Worm (Caenorhabditis elegans) whole organism, young adult: ENCODE data around the gene sdz-8.

Experiments used
- B0019.2 ChIP-seq: fragments of 200-800 bp; sonication (Bioruptor generic); conservative IDR thresholded peaks from 2 replicates; pipeline ENCODE4 v1.3.6; 2022; ENCODE audit warnings: missing genetic modification reagents, missing genetic modification characterization, missing compliant biosample characterization
- B0261.1 ChIP-seq: sonication (generic microtip); optimal IDR thresholded peaks from 2 replicates; lab custom pipeline; 2016; ENCODE audit warnings: mild to moderate bottlenecking, missing genetic modification characterization, moderate library complexity, missing compliant biosample characterization
- C06A6.2 ChIP-seq: fragments of 200-800 bp; sonication (Bioruptor generic); conservative IDR thresholded peaks from 2 replicates; pipeline ENCODE4 v1.3.6; 2022; ENCODE audit warnings: missing genetic modification characterization, missing compliant biosample characterization
- D2030.7 ChIP-seq: fragments of 200-800 bp; sonication (Bioruptor generic); IDR thresholded peaks from 2 replicates; pipeline ENCODE4 v1.3.6; 2022; ENCODE audit warnings: missing genetic modification reagents, missing genetic modification characterization, missing compliant biosample characterization
- F37B4.10 ChIP-seq: fragments of 200-800 bp; sonication (Bioruptor generic); IDR thresholded peaks from 2 replicates; pipeline ENCODE4 v1.3.6; 2022; ENCODE audit warnings: missing genetic modification characterization, missing compliant biosample characterization
- F49E8.2 ChIP-seq: sonication (generic microtip); optimal IDR thresholded peaks from 3 replicates; lab custom pipeline; 2017; ENCODE audit warnings: missing genetic modification characterization, mild to moderate bottlenecking, missing compliant biosample characterization, antibody characterized with exemption, moderate library complexity; ENCODE audit not compliant: insufficient read depth
- F57C9.4 ChIP-seq: sonication (generic microtip); optimal IDR thresholded peaks from 2 replicates; lab custom pipeline; 2017; ENCODE audit warnings: mild to moderate bottlenecking, missing genetic modification characterization, missing compliant biosample characterization
- Y53F4B.3 ChIP-seq: fragments of 200-800 bp; sonication (Bioruptor generic); IDR thresholded peaks from 2 replicates; pipeline ENCODE4 v1.3.6; 2022; ENCODE audit warnings: missing genetic modification reagents, missing genetic modification characterization, missing compliant biosample characterization
- aptf-3 ChIP-seq: fragments of 200-800 bp; sonication (Bioruptor generic); IDR thresholded peaks from 2 replicates; pipeline ENCODE4 v1.3.6; 2022; ENCODE audit warnings: missing genetic modification characterization, missing compliant biosample characterization
- attf-5 ChIP-seq: fragments of 200-800 bp; sonication (Bioruptor generic); optimal IDR thresholded peaks from 2 replicates; lab custom pipeline; 2018; ENCODE audit warnings: mild to moderate bottlenecking, missing genetic modification characterization, missing compliant biosample characterization
- ceh-27 ChIP-seq: fragments of 200-800 bp; sonication (Bioruptor generic); optimal IDR thresholded peaks from 2 replicates; lab custom pipeline; 2018; ENCODE audit warnings: mild to moderate bottlenecking, missing genetic modification characterization, moderate library complexity, missing compliant biosample characterization
- ceh-79 ChIP-seq: sonication (generic microtip); optimal IDR thresholded peaks from 2 replicates; lab custom pipeline; 2017; ENCODE audit warnings: mild to moderate bottlenecking, missing genetic modification characterization, missing compliant biosample characterization
- die-1 ChIP-seq: sonication (generic microtip); optimal IDR thresholded peaks from 2 replicates; lab custom pipeline; 2016; ENCODE audit warnings: missing genotype, mild to moderate bottlenecking, missing genetic modification characterization, missing compliant biosample characterization
- efl-1 ChIP-seq: fragments of 150-350 bp; optimal IDR thresholded peaks from 2 replicates; lab custom pipeline; 2014; ENCODE audit warnings: missing biosample characterization, missing genetic modification reagents, missing genetic modification characterization
- egrh-3 ChIP-seq: fragments of 200-800 bp; sonication (Bioruptor generic); IDR thresholded peaks from 2 replicates; pipeline ENCODE4 v1.3.6; 2022; ENCODE audit warnings: missing genetic modification reagents, missing genetic modification characterization, missing compliant biosample characterization
- ekl-4 ChIP-seq: fragments of 200-800 bp; sonication (Bioruptor generic); IDR thresholded peaks from 2 replicates; pipeline ENCODE4 v1.3.6; 2022; ENCODE audit warnings: missing genetic modification reagents, missing genetic modification characterization, missing compliant biosample characterization
- hmg-20 ChIP-seq: fragments of 200-800 bp; sonication (Bioruptor generic); IDR thresholded peaks from 2 replicates; pipeline ENCODE4 v1.3.6; 2022; ENCODE audit warnings: missing genetic modification reagents, missing genetic modification characterization, missing compliant biosample characterization
- lag-1 ChIP-seq: fragments of 200-800 bp; sonication (Bioruptor generic); IDR thresholded peaks from 2 replicates; pipeline ENCODE4 v1.3.6; 2022; ENCODE audit warnings: missing genetic modification reagents, missing genetic modification characterization, missing compliant biosample characterization
- lsl-1 ChIP-seq: fragments of 200-800 bp; sonication (Bioruptor generic); optimal IDR thresholded peaks from 2 replicates; lab custom pipeline; 2018; ENCODE audit warnings: mild to moderate bottlenecking, missing genetic modification characterization, moderate library complexity, missing compliant biosample characterization
- madf-10 ChIP-seq: sonication (generic microtip); optimal IDR thresholded peaks from 2 replicates; lab custom pipeline; 2016; ENCODE audit warnings: mild to moderate bottlenecking, missing genetic modification characterization, missing compliant biosample characterization
- madf-6 ChIP-seq: fragments of 200-800 bp; sonication (Bioruptor generic); IDR thresholded peaks from 2 replicates; pipeline ENCODE4 v1.3.6; 2022; ENCODE audit warnings: missing genetic modification reagents, missing genetic modification characterization, missing compliant biosample characterization
- mes-4 ChIP-seq: sonication (generic microtip); optimal IDR thresholded peaks from 2 replicates; lab custom pipeline; 2016; ENCODE audit warnings: missing genotype, missing genetic modification characterization, missing compliant biosample characterization
- nhr-90 ChIP-seq: sonication (generic microtip); optimal IDR thresholded peaks from 2 replicates; lab custom pipeline; 2016; ENCODE audit warnings: missing genotype, mild to moderate bottlenecking, missing genetic modification characterization, missing compliant biosample characterization
- pha-4 ChIP-seq: fragments of 150-350 bp; sonication (generic microtip); optimal IDR thresholded peaks from 2 replicates; lab custom pipeline; 2014; ENCODE audit warnings: missing biosample characterization, missing genetic modification reagents, missing genetic modification characterization
- rec-8 ChIP-seq, 2 experiments: sonication (generic microtip); optimal IDR thresholded peaks; 2 replicates each; lab custom pipeline; 2016; ENCODE audit warnings: mild to moderate bottlenecking in 2 of 2, missing genetic modification characterization in 2 of 2, missing genetic modification reagents in 2 of 2, missing genotype in 2 of 2, missing biosample characterization in 1 of 2, missing compliant biosample characterization in 1 of 2, moderate library complexity in 1 of 2
- repo-1 ChIP-seq: sonication (generic microtip); optimal IDR thresholded peaks from 2 replicates; lab custom pipeline; 2017; ENCODE audit warnings: mild to moderate bottlenecking, missing genetic modification characterization, missing compliant biosample characterization
- sdz-38 ChIP-seq: sonication (generic microtip); optimal IDR thresholded peaks from 2 replicates; lab custom pipeline; 2016; ENCODE audit warnings: missing genotype, missing genetic modification characterization, missing compliant biosample characterization
- sea-2 ChIP-seq: fragments of 200-800 bp; sonication (Bioruptor generic); IDR thresholded peaks from 2 replicates; pipeline ENCODE4 v1.3.6; 2022; ENCODE audit warnings: missing genetic modification characterization, missing compliant biosample characterization
- snpc-1.1 ChIP-seq: sonication (generic microtip); optimal IDR thresholded peaks from 2 replicates; lab custom pipeline; 2017; ENCODE audit warnings: missing genetic modification characterization, mild to moderate bottlenecking, missing compliant biosample characterization, antibody characterized with exemption, moderate library complexity, missing genotype, missing genetic modification reagents; ENCODE audit not compliant: insufficient read depth
- snpc-4 ChIP-seq, 5 experiments: fragments of 150-350 bp in 1 of 5; sonication (generic microtip) in 4 of 5; optimal IDR thresholded peaks; 2 replicates each; lab custom pipeline; 2014 to 2018; ENCODE audit warnings: missing genetic modification characterization in 5 of 5, missing biosample characterization in 3 of 5, antibody characterized with exemption in 2 of 5, mild to moderate bottlenecking in 2 of 5, missing compliant biosample characterization in 2 of 5, missing genotype in 2 of 5, moderate library complexity in 2 of 5, missing genetic modification reagents in 1 of 5
- somi-1 ChIP-seq: fragments of 200-800 bp; sonication (Bioruptor generic); optimal IDR thresholded peaks from 2 replicates; lab custom pipeline; 2018; ENCODE audit warnings: mild to moderate bottlenecking, missing genetic modification characterization, missing compliant biosample characterization
- tbx-9 ChIP-seq: sonication (generic microtip); optimal IDR thresholded peaks from 2 replicates; lab custom pipeline; 2016; ENCODE audit warnings: borderline replicate concordance, missing genetic modification characterization, inconsistent platforms, missing compliant biosample characterization
- zfh-2 ChIP-seq: fragments of 200-800 bp; sonication (Bioruptor generic); conservative IDR thresholded peaks from 2 replicates; pipeline ENCODE4 v1.3.6; 2022; ENCODE audit warnings: missing genetic modification reagents, missing genetic modification characterization, missing compliant biosample characterization
- zim-3 ChIP-seq: sonication (generic microtip); optimal IDR thresholded peaks from 2 replicates; lab custom pipeline; 2017; ENCODE audit warnings: mild to moderate bottlenecking, missing genetic modification characterization, moderate library complexity, missing compliant biosample characterization
- ztf-26 ChIP-seq: sonication (generic microtip); optimal IDR thresholded peaks from 2 replicates; lab custom pipeline; 2017; ENCODE audit warnings: missing genetic modification characterization, missing compliant biosample characterization

Gene sdz-8

ce11 chrV:11490382-11490781, 25.6 kb downstream of the sdz-8 start, which contains the start of gene dhs-19:
dhs-19 (minus strand) TSS chrV:11490482.
- TF ChIP-seq repo-1 (no peak), mes-4 (no peak), madf-10 (no peak), rec-8 (tag; optimal IDR thresholded peaks at IDR 0.05; lab: Kevin White, UChicago) (no peak), lag-1 (GFP tag; lab: Robert Waterston, UW) (no peak), sdz-38 (tag; lab: Kevin White, UChicago) (no peak), B0261.1 (tag; lab: Kevin White, UChicago) (no peak)

DNA sequence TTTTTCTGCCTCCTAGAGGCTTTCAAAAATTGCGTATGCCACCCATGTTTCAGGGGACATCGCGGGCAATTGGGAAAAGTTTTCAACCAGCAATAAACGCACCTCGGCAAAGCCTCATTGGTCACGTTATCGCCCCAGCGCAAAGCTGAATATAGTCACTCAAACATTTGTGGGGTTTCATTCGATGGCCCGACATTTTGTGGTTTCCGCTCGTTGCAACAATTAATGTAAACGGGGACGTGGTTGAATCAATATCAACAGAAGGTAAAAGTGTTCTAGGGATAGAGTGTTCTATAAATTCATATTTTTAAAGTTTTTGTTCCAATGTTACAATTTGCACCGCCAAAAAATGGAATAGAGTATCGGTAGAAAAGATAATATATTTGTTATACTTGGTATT, 27.7 kb downstream of the sdz-8 start:
- TF ChIP-seq snpc-4 (GFP tag; optimal IDR thresholded peaks at IDR 0.05; lab: Kevin White, UChicago) (no peak), snpc-4 (tag; optimal IDR thresholded peaks at IDR 0.05; lab: Kevin White, UChicago) (peak in 3 of 4 experiments; percentile 2 to 83 (median 70)), pha-4 (tag; lab: Kevin White, UChicago) (no peak), repo-1 (no peak), F49E8.2 (tag; lab: Kevin White, UChicago) (no peak), snpc-1.1 (tag; lab: Kevin White, UChicago) (peak; percentile 66), C06A6.2 (GFP tag; lab: Robert Waterston, UW) (no peak), F57C9.4 (tag; lab: Kevin White, UChicago) (no peak), egrh-3 (no peak), zim-3 (no peak)

- TF ChIP-seq lsl-1 (GFP tag; lab: Kevin White, UChicago) (no peak), ceh-27 (GFP tag; lab: Kevin White, UChicago) (no peak), attf-5 (GFP tag; lab: Kevin White, UChicago) (no peak), madf-6 (GFP tag; lab: Robert Waterston, UW) (no peak)
Observed at ce11 chrV:11486680-11487079, 29.3 kb downstream of the sdz-8 start, which contains the start of gene T11F9.10. T11F9.10 (plus strand) TSS chrV:11486980.

ce11 chrV:11485558-11485957, 30.4 kb downstream of the sdz-8 start, which contains the start of gene srh-1:
srh-1 (plus strand) TSS chrV:11485858.
- TF ChIP-seq D2030.7 (GFP tag; lab: Robert Waterston, UW) (no peak), F37B4.10 (GFP tag; lab: Robert Waterston, UW) (no peak), repo-1 (no peak), ekl-4 (no peak), snpc-1.1 (tag; lab: Kevin White, UChicago) (no peak), ztf-26 (no peak), efl-1 (GFP tag; lab: Kevin White, UChicago) (no peak), die-1 (tag; lab: Kevin White, UChicago) (no peak)

- no peak for TF ChIP-seq sea-2 (GFP tag; lab: Robert Waterston, UW)
- no peak for TF ChIP-seq nhr-90
- no peak for TF ChIP-seq aptf-3 (GFP tag; lab: Robert Waterston, UW)
- no peak for TF ChIP-seq ceh-79 (tag; lab: Kevin White, UChicago)
- TF ChIP-seq hmg-20, result 0 out of 2 replicates have a peak, but pooled peaks have one; percentile 6
- peak; percentile 62; the same call in 1 of the 2 replicates for TF ChIP-seq egrh-3
- no peak for TF ChIP-seq somi-1 (GFP tag; lab: Kevin White, UChicago)
- no peak for TF ChIP-seq B0019.2 (GFP tag; lab: Robert Waterston, UW)
- no peak for TF ChIP-seq Y53F4B.3
- TF ChIP-seq tbx-9 (tag; lab: Kevin White, UChicago), result no peak
- no peak for TF ChIP-seq snpc-1.1 (tag; lab: Kevin White, UChicago)
- TF ChIP-seq zfh-2 (GFP tag; lab: Robert Waterston, UW), result peak; percentile 65
Observed at ce11 chrV:11484404-11484803, 31.6 kb downstream of the sdz-8 start.
